Fruit fly (Drosophila melanogaster) whole organism, embryonic: ENCODE measurements around the gene CG33287.
A peak's percentile ranks its signal among the peaks of the same experiment; 100 is the strongest.

ENCODE experiments used
- Abd-B ChIP-seq: fragments of 200-800 bp; sonication (Bioruptor generic); optimal IDR thresholded peaks from 2 replicates; lab custom pipeline; 2018; ENCODE audit warnings: missing biosample characterization, mild to moderate bottlenecking, missing genetic modification characterization, moderate library complexity
- Awh ChIP-seq: fragments of 200-800 bp; sonication (Bioruptor generic); IDR thresholded peaks from 2 replicates; pipeline ENCODE4, ENCODE4 v1.3.6; 2022; ENCODE audit warnings: missing biosample characterization, missing genetic modification characterization
- CG10267 ChIP-seq: fragments of 200-800 bp; sonication (Bioruptor generic); optimal IDR thresholded peaks from 2 replicates; lab custom pipeline; 2018; ENCODE audit warnings: missing biosample characterization, mild to moderate bottlenecking, missing genetic modification characterization, moderate library complexity
- CG10959 ChIP-seq: fragments of 200-800 bp; sonication (Bioruptor generic); IDR thresholded peaks from 2 replicates; pipeline ENCODE4 v1.3.6; 2022; ENCODE audit warnings: missing biosample characterization, missing genetic modification characterization
- CG11085 ChIP-seq: fragments of 200-800 bp; sonication (Bioruptor generic); IDR thresholded peaks from 2 replicates; pipeline ENCODE4 v1.3.6; 2022; ENCODE audit warnings: missing biosample characterization, missing genetic modification characterization
- CG12391 ChIP-seq: fragments of 200-800 bp; sonication (Bioruptor generic); optimal IDR thresholded peaks from 3 replicates; lab custom pipeline; 2018; ENCODE audit warnings: missing biosample characterization, mild to moderate bottlenecking, missing genetic modification characterization, moderate library complexity
- CG13123 ChIP-seq: fragments of 200-800 bp; sonication (Bioruptor generic); optimal IDR thresholded peaks from 2 replicates; lab custom pipeline; 2016; ENCODE audit warnings: missing biosample characterization, missing genetic modification characterization
- CG17361 ChIP-seq: fragments of 200-800 bp; sonication (Bioruptor generic); IDR thresholded peaks from 3 replicates; pipeline ENCODE4 v1.3.6; 2022; ENCODE audit warnings: missing biosample characterization, missing genetic modification characterization
- CG18764 ChIP-seq: fragments of 200-800 bp; sonication (Bioruptor generic); optimal IDR thresholded peaks from 3 replicates; lab custom pipeline; 2016; ENCODE audit warnings: missing biosample characterization, missing genetic modification characterization
- CG2712 ChIP-seq: fragments of 200-800 bp; optimal IDR thresholded peaks from 3 replicates; lab custom pipeline; 2019; ENCODE audit warnings: missing biosample characterization, mild to moderate bottlenecking, missing genetic modification characterization, moderate library complexity
- CG31441 ChIP-seq: fragments of 200-800 bp; sonication (Bioruptor generic); IDR thresholded peaks from 2 replicates; pipeline ENCODE4 v1.3.6; 2022; ENCODE audit warnings: missing biosample characterization, missing genetic modification characterization
- CG32767 ChIP-seq: fragments of 200-800 bp; sonication (Bioruptor generic); IDR thresholded peaks from 2 replicates; pipeline ENCODE4 v1.3.6; 2022; ENCODE audit warnings: missing biosample characterization, missing genetic modification characterization
- CG3726 ChIP-seq: fragments of 200-800 bp; sonication (Bioruptor generic); IDR thresholded peaks from 3 replicates; pipeline ENCODE4, ENCODE4 v1.3.6; 2022; ENCODE audit warnings: missing biosample characterization, missing genetic modification characterization
- CG4730 ChIP-seq: fragments of 200-800 bp; sonication (Bioruptor generic); IDR thresholded peaks from 2 replicates; pipeline ENCODE4 v1.3.6; 2022; ENCODE audit warnings: missing biosample characterization, missing genetic modification characterization
- CG6272 ChIP-seq: fragments of 200-800 bp; sonication (Bioruptor generic); IDR thresholded peaks from 2 replicates; pipeline ENCODE4 v1.3.6; 2022; ENCODE audit warnings: missing biosample characterization, missing genetic modification characterization
- CG7839 ChIP-seq: fragments of 200-800 bp; sonication (Bioruptor generic); optimal IDR thresholded peaks from 3 replicates; lab custom pipeline; 2018; ENCODE audit warnings: missing biosample characterization, mild to moderate bottlenecking, missing genetic modification characterization, moderate library complexity
- CG8388 ChIP-seq: fragments of 200-800 bp; sonication (Bioruptor generic); optimal IDR thresholded peaks from 2 replicates; lab custom pipeline; 2019; ENCODE audit warnings: missing biosample characterization, mild to moderate bottlenecking, missing genetic modification characterization, moderate library complexity
- CG9797 ChIP-seq: fragments of 200-800 bp; sonication (Bioruptor generic); optimal IDR thresholded peaks from 3 replicates; lab custom pipeline; 2018; ENCODE audit warnings: missing biosample characterization, mild to moderate bottlenecking, missing genetic modification characterization
- Dbx ChIP-seq: fragments of 200-800 bp; sonication (Bioruptor generic); IDR thresholded peaks from 3 replicates; pipeline ENCODE4 v1.3.6; 2022; ENCODE audit warnings: missing biosample characterization, missing genetic modification characterization
- Dip3 ChIP-seq: fragments of 200-800 bp; sonication (Bioruptor generic); optimal IDR thresholded peaks from 3 replicates; lab custom pipeline; 2016; ENCODE audit warnings: missing biosample characterization, missing genetic modification characterization
- Ets65A ChIP-seq: fragments of 200-800 bp; sonication (Bioruptor generic); peaks from one replicate; lab custom pipeline; 2016; ENCODE audit warnings: missing biosample characterization, missing genetic modification characterization
- Ets97D ChIP-seq: fragments of 200-800 bp; sonication (Bioruptor generic); optimal IDR thresholded peaks from 3 replicates; lab custom pipeline; 2016; ENCODE audit warnings: missing biosample characterization, missing genetic modification characterization
- Fer1 ChIP-seq: fragments of 200-800 bp; sonication (Bioruptor generic); optimal IDR thresholded peaks from 2 replicates; lab custom pipeline; 2017; ENCODE audit warnings: missing biosample characterization, mild to moderate bottlenecking, missing genetic modification characterization
- Fer2 ChIP-seq: fragments of 200-800 bp; sonication (Bioruptor generic); optimal IDR thresholded peaks from 2 replicates; lab custom pipeline; 2018; ENCODE audit warnings: missing biosample characterization, mild to moderate bottlenecking, missing genetic modification characterization, moderate library complexity
- H15 ChIP-seq: fragments of 200-800 bp; sonication (Bioruptor generic); IDR thresholded peaks from 3 replicates; pipeline ENCODE4 v1.3.6; 2022; ENCODE audit warnings: missing biosample characterization, missing genetic modification characterization
- HLH3B ChIP-seq: fragments of 200-800 bp; sonication (Bioruptor generic); IDR thresholded peaks from 2 replicates; pipeline ENCODE4 v1.3.6; 2022; ENCODE audit warnings: missing biosample characterization, missing genetic modification characterization
- Lpt ChIP-seq: fragments of >200 bp; optimal IDR thresholded peaks from 2 replicates; lab custom pipeline; 2018; ENCODE audit warnings: missing biosample characterization, missing genetic modification characterization
- Mad ChIP-seq: fragments of 200-800 bp; sonication (Bioruptor generic); optimal IDR thresholded peaks from 2 replicates; lab custom pipeline; 2016; ENCODE audit warnings: missing biosample characterization, missing genetic modification characterization
- NC2β ChIP-seq: fragments of 200-800 bp; sonication (Bioruptor generic); optimal IDR thresholded peaks from 2 replicates; lab custom pipeline; 2016; ENCODE audit warnings: missing biosample characterization, missing genetic modification characterization
- Nf-YB ChIP-seq: fragments of 200-800 bp; sonication (Bioruptor generic); optimal IDR thresholded peaks from 3 replicates; lab custom pipeline; 2019; ENCODE audit warnings: missing biosample characterization, mild to moderate bottlenecking, missing genetic modification characterization, moderate library complexity
- Side ChIP-seq: fragments of 200-800 bp; sonication (Bioruptor generic); optimal IDR thresholded peaks from 2 replicates; lab custom pipeline; 2016; ENCODE audit warnings: missing biosample characterization, missing genetic modification characterization
- Sin3A ChIP-seq: fragments of >200 bp; optimal IDR thresholded peaks from 2 replicates; lab custom pipeline; 2018
- Stat92E ChIP-seq, 3 experiments: fragments of >200 bp in 2 of 3; fragments of 200-800 bp in 1 of 3; sonication (Bioruptor generic) in 1 of 3; optimal IDR thresholded peaks; 2 replicates each; lab custom pipeline; 2017 to 2019; ENCODE audit warnings: missing biosample characterization in 3 of 3, missing genetic modification characterization in 3 of 3, mild to moderate bottlenecking in 1 of 3, moderate library complexity in 1 of 3
- Tbp ChIP-seq: fragments of >200 bp; optimal IDR thresholded peaks from 2 replicates; lab custom pipeline; 2018; ENCODE audit warnings: missing biosample characterization, missing genetic modification characterization
- bsh ChIP-seq, 2 experiments: fragments of 200-800 bp; sonication (Bioruptor generic); optimal IDR thresholded peaks; 2 replicates each; lab custom pipeline; 2017 to 2018; ENCODE audit warnings: mild to moderate bottlenecking in 2 of 2, missing biosample characterization in 2 of 2, missing genetic modification characterization in 2 of 2, moderate library complexity in 1 of 2
- cato ChIP-seq: fragments of 200-800 bp; sonication (Bioruptor generic); optimal IDR thresholded peaks from 2 replicates; lab custom pipeline; 2016; ENCODE audit warnings: missing biosample characterization, missing genetic modification characterization, borderline replicate concordance
- chif ChIP-seq, 2 experiments: fragments of 200-800 bp; sonication (Bioruptor generic); optimal IDR thresholded peaks; 3 replicates each; lab custom pipeline; 2016; ENCODE audit warnings: missing biosample characterization in 2 of 2, missing genetic modification characterization in 2 of 2
- chinmo ChIP-seq: fragments of 200-800 bp; sonication (Bioruptor generic); IDR thresholded peaks from 4 replicates; pipeline ENCODE4 v1.3.6; 2022; ENCODE audit warnings: missing biosample characterization, missing genetic modification characterization; ENCODE audit not compliant: partially characterized antibody
- crp ChIP-seq, 2 experiments: fragments of 200-800 bp; sonication (Bioruptor generic); optimal IDR thresholded peaks; 2 replicates in 1 of 2; 3 replicates in 1 of 2; lab custom pipeline; 2017; ENCODE audit warnings: missing biosample characterization in 2 of 2, missing genetic modification characterization in 2 of 2, mild to moderate bottlenecking in 1 of 2, moderate library complexity in 1 of 2
- dmrt11E ChIP-seq: fragments of 200-800 bp; sonication (Bioruptor generic); optimal IDR thresholded peaks from 3 replicates; lab custom pipeline; 2018; ENCODE audit warnings: missing biosample characterization, mild to moderate bottlenecking, missing genetic modification characterization, moderate library complexity
- fd3F ChIP-seq: fragments of 200-800 bp; sonication (Bioruptor generic); optimal IDR thresholded peaks from 2 replicates; lab custom pipeline; 2018; ENCODE audit warnings: missing biosample characterization, mild to moderate bottlenecking, missing genetic modification characterization, moderate library complexity
- gce ChIP-seq: fragments of 200-800 bp; sonication (Bioruptor generic); IDR thresholded peaks from 3 replicates; pipeline ENCODE4 v1.3.6; 2022; ENCODE audit warnings: missing biosample characterization, missing genetic modification characterization
- gem ChIP-seq: fragments of 200-800 bp; sonication (Bioruptor generic); optimal IDR thresholded peaks from 2 replicates; lab custom pipeline; 2019; ENCODE audit warnings: missing biosample characterization, mild to moderate bottlenecking, missing genetic modification characterization, moderate library complexity
- h ChIP-seq: fragments of >200 bp; optimal IDR thresholded peaks from 2 replicates; lab custom pipeline; 2017
- kah ChIP-seq: fragments of 200-800 bp; sonication (Bioruptor generic); optimal IDR thresholded peaks from 2 replicates; lab custom pipeline; 2018; ENCODE audit warnings: missing biosample characterization, mild to moderate bottlenecking, missing genetic modification characterization
- knrl ChIP-seq: fragments of 200-800 bp; sonication (Bioruptor generic); IDR thresholded peaks from 3 replicates; pipeline ENCODE4 v1.3.6; 2022; ENCODE audit warnings: missing biosample characterization, missing genetic modification characterization; ENCODE audit not compliant: partially characterized antibody
- nerfin-1 ChIP-seq: fragments of 200-800 bp; sonication (Bioruptor generic); optimal IDR thresholded peaks from 3 replicates; lab custom pipeline; 2019; ENCODE audit warnings: missing biosample characterization, mild to moderate bottlenecking, missing genetic modification characterization, moderate library complexity
- odd ChIP-seq: fragments of 200-800 bp; sonication (Bioruptor generic); optimal IDR thresholded peaks from 2 replicates; lab custom pipeline; 2017; ENCODE audit warnings: missing biosample characterization, mild to moderate bottlenecking, missing genetic modification characterization
- pan ChIP-seq, 4 experiments: fragments of >200 bp in 3 of 4; fragments of 200-800 bp in 1 of 4; sonication (Bioruptor generic) in 1 of 4; optimal IDR thresholded peaks in 3 of 4; IDR thresholded peaks in 1 of 4; 2 replicates each; pipeline versions ENCODE4 v1.3.6 to Lab custom; 2017 to 2022; ENCODE audit warnings: missing biosample characterization in 2 of 4, missing genetic modification characterization in 2 of 4, mixed read lengths in 1 of 4
- pros ChIP-seq: fragments of 200-800 bp; sonication (Bioruptor generic); optimal IDR thresholded peaks from 3 replicates; lab custom pipeline; 2019; ENCODE audit warnings: missing biosample characterization, mild to moderate bottlenecking, missing genetic modification characterization, moderate library complexity
- toy ChIP-seq: fragments of 200-800 bp; sonication (Bioruptor generic); IDR thresholded peaks from 2 replicates; pipeline ENCODE4 v1.3.6; 2022; ENCODE audit warnings: missing biosample characterization, missing genetic modification characterization
- vfl ChIP-seq: fragments of 200-800 bp; sonication (Bioruptor generic); optimal IDR thresholded peaks from 2 replicates; lab custom pipeline; 2016; ENCODE audit warnings: missing biosample characterization, missing genetic modification characterization

The CG33287 gene

DNA sequence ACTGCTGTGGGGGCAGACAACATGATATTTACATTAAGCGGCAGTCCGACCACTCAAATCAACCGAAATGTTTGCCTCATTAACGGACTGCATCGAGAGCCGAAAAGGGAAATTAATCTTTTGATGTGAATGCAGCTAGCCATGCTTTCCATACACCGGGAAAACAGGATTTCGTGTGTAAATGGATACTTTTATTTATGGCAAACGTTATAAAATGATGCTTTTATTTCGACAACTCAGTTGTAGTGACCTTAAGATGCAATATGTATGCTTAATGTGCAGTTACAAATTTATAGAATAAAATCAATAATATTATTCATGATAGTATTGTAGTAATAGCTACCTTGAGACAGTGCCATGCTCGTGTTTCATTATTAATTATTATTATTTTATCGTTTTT is 39.0 kb downstream of the CG33287 start (continued):
- TF ChIP-seq crp (GFP tag; optimal IDR thresholded peaks at IDR 0.05; lab: Kevin White, UChicago) (no peak), knrl (no peak), CG9797 (no peak), Lpt (GFP tag; lab: Kevin White, UChicago) (no peak), Awh (GFP tag; lab: Robert Waterston, UW) (peak; percentile 34; the same call in 1 of the 2 replicates), bsh (GFP tag; optimal IDR thresholded peaks at IDR 0.05; lab: Kevin White, UChicago) (peak in 1 of 2 experiments; percentile 7), Dbx (GFP tag; lab: Robert Waterston, UW) (no peak), chif (GFP tag; optimal IDR thresholded peaks at IDR 0.05; lab: Kevin White, UChicago) (no peak), CG2712 (tag; lab: Kevin White, UChicago) (peak; percentile 23), fd3F (GFP tag; lab: Kevin White, UChicago) (no peak), CG13123 (no peak), Nf-YB (no peak), vfl (GFP tag; lab: Kevin White, UChicago) (no peak), CG18764 (no peak), Fer2 (tag; lab: Kevin White, UChicago) (no peak), chinmo (GFP tag; lab: Robert Waterston, UW) (no peak), CG8388 (GFP tag; lab: Kevin White, UChicago) (peak; percentile 6), NC2β (GFP tag; lab: Kevin White, UChicago) (no peak), toy (GFP tag; lab: Robert Waterston, UW) (no peak), pros (GFP tag; lab: Kevin White, UChicago) (no peak), CG6272 (GFP tag; lab: Robert Waterston, UW) (no peak), CG7839 (tag; lab: Kevin White, UChicago) (no peak), dmrt11E (peak; percentile 9), Sin3A (lab: Kevin White, UChicago) (no peak), CG32767 (GFP tag; lab: Robert Waterston, UW) (no peak), Ets97D (GFP tag; lab: Kevin White, UChicago) (no peak), cato (GFP tag; lab: Kevin White, UChicago) (no peak), gem (tag; lab: Kevin White, UChicago) (peak; percentile 23), CG11085 (GFP tag; lab: Robert Waterston, UW) (no peak), Abd-B (GFP tag; lab: Kevin White, UChicago) (no peak), CG17361 (GFP tag; lab: Robert Waterston, UW) (no peak), Fer1 (no peak), pan (optimal IDR thresholded peaks at IDR 0.05; lab: Kevin White, UChicago) (no peak), pan (GFP tag; optimal IDR thresholded peaks at IDR 0.05 in 1 of 2, IDR thresholded peaks at IDR 0.05 in 1 of 2) (no peak), CG10267 (tag; lab: Kevin White, UChicago) (no peak), Side (GFP tag; lab: Kevin White, UChicago) (no peak), CG10959 (no peak), HLH3B (GFP tag; lab: Robert Waterston, UW) (no peak), H15 (GFP tag; lab: Robert Waterston, UW) (no peak), kah (GFP tag; lab: Kevin White, UChicago) (no peak), odd (no peak), Stat92E (GFP tag; optimal IDR thresholded peaks at IDR 0.05; lab: Kevin White, UChicago) (no peak), CG12391 (tag; lab: Kevin White, UChicago) (no peak), Mad (GFP tag; lab: Kevin White, UChicago) (no peak), CG31441 (GFP tag; lab: Robert Waterston, UW) (0 out of 2 replicates have a peak, but pooled peaks have one; percentile 11), Tbp (GFP tag; lab: Kevin White, UChicago) (no peak), nerfin-1 (tag; lab: Kevin White, UChicago) (no peak), CG4730 (GFP tag; lab: Robert Waterston, UW) (no peak), h (lab: Kevin White, UChicago) (no peak), CG3726 (GFP tag; lab: Robert Waterston, UW) (no peak), Dip3 (GFP tag; lab: Kevin White, UChicago) (no peak), gce (GFP tag; lab: Robert Waterston, UW) (no peak), Ets65A (GFP tag; lab: Kevin White, UChicago) (no peak)
